Fruit fly (Drosophila melanogaster) whole organism, embryonic: ENCODE measurements around the gene CG4854.
A peak's percentile ranks its signal among the peaks of the same experiment; 100 is the strongest.

Source experiments
- Atf6 ChIP-seq: fragments of 200-800 bp; sonication (Bioruptor generic); IDR thresholded peaks from 2 replicates; pipeline ENCODE4 v1.3.6; 2022; ENCODE audit warnings: missing biosample characterization, missing genetic modification characterization
- BtbVII ChIP-seq: fragments of 200-800 bp; sonication (Bioruptor generic); optimal IDR thresholded peaks from 3 replicates; lab custom pipeline; 2017; ENCODE audit warnings: missing biosample characterization, mild to moderate bottlenecking, missing genetic modification characterization
- CG10267 ChIP-seq: fragments of 200-800 bp; sonication (Bioruptor generic); optimal IDR thresholded peaks from 2 replicates; lab custom pipeline; 2018; ENCODE audit warnings: missing biosample characterization, mild to moderate bottlenecking, missing genetic modification characterization, moderate library complexity
- CG11085 ChIP-seq: fragments of 200-800 bp; sonication (Bioruptor generic); IDR thresholded peaks from 2 replicates; pipeline ENCODE4 v1.3.6; 2022; ENCODE audit warnings: missing biosample characterization, missing genetic modification characterization
- CG12942 ChIP-seq: fragments of 200-800 bp; sonication (Bioruptor generic); optimal IDR thresholded peaks from 3 replicates; lab custom pipeline; 2016; ENCODE audit warnings: missing biosample characterization, missing genetic modification characterization
- CG14014 ChIP-seq: fragments of 200-800 bp; sonication (Bioruptor generic); IDR thresholded peaks from 2 replicates; pipeline ENCODE4 v1.3.6; 2022; ENCODE audit warnings: missing biosample characterization, missing genetic modification characterization
- CG14441 ChIP-seq: fragments of 200-800 bp; sonication (Bioruptor generic); IDR thresholded peaks from 2 replicates; pipeline ENCODE4 v1.3.6; 2022; ENCODE audit warnings: missing biosample characterization, missing genetic modification characterization
- CG14860 ChIP-seq: fragments of 200-800 bp; sonication (Bioruptor generic); IDR thresholded peaks from 3 replicates; pipeline ENCODE4 v1.3.6; 2022; ENCODE audit warnings: missing biosample characterization, missing genetic modification characterization; ENCODE audit not compliant: partially characterized antibody
- CG1603 ChIP-seq: fragments of 200-800 bp; sonication (Bioruptor generic); optimal IDR thresholded peaks from 2 replicates; lab custom pipeline; 2019; ENCODE audit warnings: missing biosample characterization, mild to moderate bottlenecking, missing genetic modification characterization, moderate library complexity
- CG1792 ChIP-seq: fragments of 200-800 bp; sonication (Bioruptor generic); optimal IDR thresholded peaks from 2 replicates; lab custom pipeline; 2016; ENCODE audit warnings: missing biosample characterization, missing genetic modification characterization
- CG18011 ChIP-seq: fragments of 200-800 bp; sonication (Bioruptor generic); optimal IDR thresholded peaks from 2 replicates; lab custom pipeline; 2017; ENCODE audit warnings: missing biosample characterization, missing genetic modification characterization, mild to moderate bottlenecking, moderate library complexity, missing genotype
- CG30020 ChIP-seq: fragments of 200-800 bp; optimal IDR thresholded peaks from 2 replicates; lab custom pipeline; 2019; ENCODE audit warnings: missing biosample characterization, mild to moderate bottlenecking, missing genetic modification characterization, moderate library complexity
- CG31441 ChIP-seq: fragments of 200-800 bp; sonication (Bioruptor generic); IDR thresholded peaks from 2 replicates; pipeline ENCODE4 v1.3.6; 2022; ENCODE audit warnings: missing biosample characterization, missing genetic modification characterization
- CG34422 ChIP-seq: fragments of 200-800 bp; sonication (Bioruptor generic); IDR thresholded peaks from 3 replicates; pipeline ENCODE4 v1.3.6; 2022; ENCODE audit warnings: missing biosample characterization, missing genetic modification characterization
- CG4328 ChIP-seq: fragments of 200-800 bp; sonication (Bioruptor generic); optimal IDR thresholded peaks from 3 replicates; lab custom pipeline; 2017; ENCODE audit warnings: missing biosample characterization, missing genetic modification reagents, missing genetic modification characterization
- CG6175 ChIP-seq: fragments of 200-800 bp; sonication (Bioruptor generic); IDR thresholded peaks from 3 replicates; pipeline ENCODE4 v1.3.6; 2022; ENCODE audit warnings: missing biosample characterization, missing genetic modification characterization
- CG6254 ChIP-seq: fragments of 200-800 bp; sonication (Bioruptor generic); optimal IDR thresholded peaks from 3 replicates; lab custom pipeline; 2017; ENCODE audit warnings: mild to moderate bottlenecking, missing biosample characterization, missing genetic modification reagents, missing genetic modification characterization
- CG9727 ChIP-seq: fragments of 200-800 bp; sonication (Bioruptor generic); optimal IDR thresholded peaks from 3 replicates; lab custom pipeline; 2017; ENCODE audit warnings: missing biosample characterization, mild to moderate bottlenecking, missing genetic modification characterization
- Deaf1 ChIP-seq: fragments of 200-800 bp; optimal IDR thresholded peaks from 3 replicates; lab custom pipeline; 2019; ENCODE audit warnings: missing biosample characterization, mild to moderate bottlenecking, missing genetic modification characterization, moderate library complexity
- Dp ChIP-seq: fragments of 200-800 bp; sonication (Bioruptor generic); optimal IDR thresholded peaks from 2 replicates; lab custom pipeline; 2018; ENCODE audit warnings: missing biosample characterization, mild to moderate bottlenecking, missing genetic modification characterization, moderate library complexity
- Fer2 ChIP-seq: fragments of 200-800 bp; sonication (Bioruptor generic); optimal IDR thresholded peaks from 2 replicates; lab custom pipeline; 2018; ENCODE audit warnings: missing biosample characterization, mild to moderate bottlenecking, missing genetic modification characterization, moderate library complexity
- Fer3 ChIP-seq: fragments of 200-800 bp; sonication (Bioruptor generic); optimal IDR thresholded peaks from 2 replicates; lab custom pipeline; 2018; ENCODE audit warnings: missing biosample characterization, mild to moderate bottlenecking, missing genetic modification characterization, moderate library complexity
- Hr78 ChIP-seq, 2 experiments: fragments of 200-800 bp in 1 of 2; fragments of >200 bp in 1 of 2; sonication (Bioruptor generic) in 1 of 2; optimal IDR thresholded peaks; 2 replicates each; lab custom pipeline; 2017 to 2019; ENCODE audit warnings: missing biosample characterization in 2 of 2, missing genetic modification characterization in 2 of 2, mild to moderate bottlenecking in 1 of 2, moderate library complexity in 1 of 2
- Mad ChIP-seq: fragments of 200-800 bp; sonication (Bioruptor generic); optimal IDR thresholded peaks from 2 replicates; lab custom pipeline; 2016; ENCODE audit warnings: missing biosample characterization, missing genetic modification characterization
- Mes4 ChIP-seq: fragments of 200-800 bp; sonication (Bioruptor generic); optimal IDR thresholded peaks from 2 replicates; lab custom pipeline; 2016; ENCODE audit warnings: missing biosample characterization, missing genetic modification characterization
- NC2β ChIP-seq: fragments of 200-800 bp; sonication (Bioruptor generic); optimal IDR thresholded peaks from 2 replicates; lab custom pipeline; 2016; ENCODE audit warnings: missing biosample characterization, missing genetic modification characterization
- Nf-YB ChIP-seq: fragments of 200-800 bp; sonication (Bioruptor generic); optimal IDR thresholded peaks from 3 replicates; lab custom pipeline; 2019; ENCODE audit warnings: missing biosample characterization, mild to moderate bottlenecking, missing genetic modification characterization, moderate library complexity
- Oli ChIP-seq: fragments of 200-800 bp; sonication (Bioruptor generic); optimal IDR thresholded peaks from 2 replicates; lab custom pipeline; 2018; ENCODE audit warnings: missing biosample characterization, mild to moderate bottlenecking, missing genetic modification characterization, moderate library complexity
- abd-A ChIP-seq: fragments of 200-800 bp; sonication (Bioruptor generic); optimal IDR thresholded peaks from 3 replicates; lab custom pipeline; 2019; ENCODE audit warnings: missing biosample characterization, mild to moderate bottlenecking, missing genetic modification characterization, moderate library complexity
- ash1 ChIP-seq: fragments of 200-800 bp; sonication (Bioruptor generic); optimal IDR thresholded peaks from 2 replicates; lab custom pipeline; 2018; ENCODE audit warnings: missing biosample characterization, mild to moderate bottlenecking, missing genetic modification characterization
- cad ChIP-seq: fragments of >200 bp; optimal IDR thresholded peaks from 2 replicates; lab custom pipeline; 2017; ENCODE audit warnings: missing biosample characterization, missing genetic modification characterization
- crc ChIP-seq: fragments of 200-800 bp; sonication (Bioruptor generic); optimal IDR thresholded peaks from 2 replicates; lab custom pipeline; 2016; ENCODE audit warnings: missing biosample characterization, missing genetic modification characterization
- dmrt99B ChIP-seq: fragments of 200-800 bp; sonication (Bioruptor generic); optimal IDR thresholded peaks from 2 replicates; lab custom pipeline; 2018; ENCODE audit warnings: missing biosample characterization, mild to moderate bottlenecking, missing genetic modification characterization, moderate library complexity
- dysf ChIP-seq: fragments of 200-800 bp; sonication (Bioruptor generic); IDR thresholded peaks from 3 replicates; pipeline ENCODE4 v1.3.6; 2022; ENCODE audit warnings: missing biosample characterization, missing genetic modification characterization
- eve ChIP-seq, 2 experiments: fragments of >200 bp; optimal IDR thresholded peaks; 2 replicates each; lab custom pipeline; 2017; ENCODE audit warnings: missing biosample characterization in 2 of 2, missing genetic modification characterization in 2 of 2
- exex ChIP-seq: fragments of 200-800 bp; sonication (Bioruptor generic); optimal IDR thresholded peaks from 4 replicates; lab custom pipeline; 2018; ENCODE audit warnings: missing biosample characterization, mild to moderate bottlenecking, missing genetic modification characterization, moderate library complexity
- fu2 ChIP-seq: fragments of 200-800 bp; sonication (Bioruptor generic); optimal IDR thresholded peaks from 2 replicates; lab custom pipeline; 2016; ENCODE audit warnings: missing biosample characterization, missing genetic modification characterization
- gt ChIP-seq: fragments of 200-800 bp; sonication (Bioruptor generic); IDR thresholded peaks from 2 replicates; pipeline ENCODE4 v1.3.6; 2022; ENCODE audit warnings: missing biosample characterization, missing genetic modification characterization
- h ChIP-seq: fragments of >200 bp; optimal IDR thresholded peaks from 2 replicates; lab custom pipeline; 2017
- hth ChIP-seq: fragments of >200 bp; optimal IDR thresholded peaks from 2 replicates; lab custom pipeline; 2017; ENCODE audit warnings: inconsistent platforms
- knrl ChIP-seq: fragments of 200-800 bp; sonication (Bioruptor generic); IDR thresholded peaks from 3 replicates; pipeline ENCODE4 v1.3.6; 2022; ENCODE audit warnings: missing biosample characterization, missing genetic modification characterization; ENCODE audit not compliant: partially characterized antibody
- luna ChIP-seq: fragments of 200-800 bp; sonication (Bioruptor generic); optimal IDR thresholded peaks from 2 replicates; lab custom pipeline; 2016; ENCODE audit warnings: missing biosample characterization, missing genetic modification characterization
- prd ChIP-seq, 3 experiments: fragments of >200 bp in 2 of 3; fragments of 200-800 bp in 1 of 3; sonication (Bioruptor generic) in 1 of 3; optimal IDR thresholded peaks in 2 of 3; IDR thresholded peaks in 1 of 3; 2 replicates in 2 of 3; 3 replicates in 1 of 3; pipeline versions ENCODE4 v1.3.6 to Lab custom; 2017 to 2022; ENCODE audit warnings: missing biosample characterization in 1 of 3, missing genetic modification characterization in 1 of 3
- ranshi ChIP-seq: fragments of 200-800 bp; sonication (Bioruptor generic); IDR thresholded peaks from 2 replicates; pipeline ENCODE4 v1.3.6; 2022; ENCODE audit warnings: missing biosample characterization, missing genetic modification characterization
- shn ChIP-seq: fragments of 200-800 bp; sonication (Bioruptor generic); optimal IDR thresholded peaks from 3 replicates; lab custom pipeline; 2016; ENCODE audit warnings: missing biosample characterization, missing genetic modification characterization
- sna ChIP-seq: fragments of 200-800 bp; sonication (Bioruptor generic); IDR thresholded peaks from 2 replicates; pipeline ENCODE4 v1.3.6; 2022; ENCODE audit warnings: missing biosample characterization, missing genetic modification characterization; ENCODE audit not compliant: partially characterized antibody
- stc ChIP-seq: fragments of 200-800 bp; sonication (Bioruptor generic); IDR thresholded peaks from 2 replicates; pipeline ENCODE4 v1.3.6; 2022; ENCODE audit warnings: missing biosample characterization, missing genetic modification characterization
- unpg ChIP-seq: fragments of 200-800 bp; sonication (Bioruptor generic); optimal IDR thresholded peaks from 3 replicates; lab custom pipeline; 2018; ENCODE audit warnings: missing biosample characterization, mild to moderate bottlenecking, missing genetic modification characterization, moderate library complexity
- usp ChIP-seq: fragments of >200 bp; optimal IDR thresholded peaks from 2 replicates; lab custom pipeline; 2017; ENCODE audit warnings: missing biosample characterization, missing genetic modification characterization
- zfh2 ChIP-seq: fragments of 200-800 bp; sonication (Bioruptor generic); optimal IDR thresholded peaks from 2 replicates; lab custom pipeline; 2016; ENCODE audit warnings: missing biosample characterization, missing genetic modification characterization

The CG4854 gene

DNA sequence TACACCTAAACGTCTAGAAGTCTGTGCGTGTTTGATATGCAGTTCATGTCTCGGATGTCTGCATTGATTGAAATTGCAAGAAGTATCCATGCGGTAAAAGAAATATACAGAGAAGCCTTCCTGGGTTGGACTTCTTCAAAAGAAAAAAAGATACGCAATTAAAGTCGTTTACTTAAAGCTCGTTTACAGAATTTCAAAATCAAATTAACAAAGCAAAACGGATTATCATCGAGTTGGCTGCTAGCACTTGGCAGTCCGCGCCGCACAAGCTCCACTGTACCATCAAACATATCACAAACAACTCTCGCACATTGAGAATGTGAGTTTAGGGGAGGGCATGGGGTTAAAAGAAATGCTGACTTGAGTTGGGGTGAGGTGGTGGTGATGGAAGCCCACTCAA, 29.4 kb upstream of the CG4854 start (continued):
- peak in 1 of 2 experiments; percentile 40 for TF ChIP-seq Hr78 (GFP tag; optimal IDR thresholded peaks at IDR 0.05; lab: Kevin White, UChicago)
- TF ChIP-seq stc (GFP tag; lab: Robert Waterston, UW) = peak; percentile 46
- TF ChIP-seq CG34422 (GFP tag; lab: Robert Waterston, UW) = no peak; the same call in none of the 3 replicates
- TF ChIP-seq gt = 0 out of 2 replicates have a peak, but pooled peaks have one; percentile 10
- peak; percentile 81 for TF ChIP-seq unpg (GFP tag; lab: Kevin White, UChicago)
- TF ChIP-seq ash1 (GFP tag; lab: Kevin White, UChicago) = no peak
- peak; percentile 60 for TF ChIP-seq Fer3 (tag; lab: Kevin White, UChicago)
- TF ChIP-seq NC2β (GFP tag; lab: Kevin White, UChicago) = peak; percentile 66
- peak; percentile 67 for TF ChIP-seq Mes4 (GFP tag; lab: Kevin White, UChicago)
- peak; percentile 59 for TF ChIP-seq CG14014 (GFP tag; lab: Robert Waterston, UW)
- TF ChIP-seq CG30020 (tag; lab: Kevin White, UChicago) = peak; percentile 21
- TF ChIP-seq CG1603 (tag; lab: Kevin White, UChicago) = peak; percentile 85
- TF ChIP-seq crc (GFP tag; lab: Kevin White, UChicago) = no peak
- TF ChIP-seq knrl (GFP tag; lab: Robert Waterston, UW) = no peak
- TF ChIP-seq CG9727 = peak; percentile 51
- no peak for TF ChIP-seq usp (GFP tag; lab: Kevin White, UChicago)
- TF ChIP-seq CG18011 (GFP tag; lab: Kevin White, UChicago) = no peak
- no peak for TF ChIP-seq fu2 (GFP tag; lab: Kevin White, UChicago)
- no peak for TF ChIP-seq Dp (GFP tag; lab: Kevin White, UChicago)
- peak; percentile 39 for TF ChIP-seq Nf-YB
- no peak for TF ChIP-seq h (lab: Kevin White, UChicago)
- TF ChIP-seq ranshi (GFP tag; lab: Robert Waterston, UW) = peak; percentile 70; the same call in 1 of the 2 replicates
- TF ChIP-seq Fer2 (tag; lab: Kevin White, UChicago) = peak; percentile 8
- TF ChIP-seq Mad (GFP tag; lab: Kevin White, UChicago) = peak; percentile 32
- TF ChIP-seq dysf = peak; percentile 72
- no peak for TF ChIP-seq hth
- no peak for TF ChIP-seq zfh2 (GFP tag; lab: Kevin White, UChicago)
- peak; percentile 74 for TF ChIP-seq CG10267
- peak; percentile 59 for TF ChIP-seq CG12942 (GFP tag; lab: Kevin White, UChicago)
- no peak for TF ChIP-seq abd-A (tag; lab: Kevin White, UChicago)
- TF ChIP-seq CG6254 (GFP tag; lab: Kevin White, UChicago) = peak; percentile 81
- TF ChIP-seq CG14860 (GFP tag; lab: Robert Waterston, UW) = no peak
- no peak for TF ChIP-seq sna
- peak; percentile 14 for TF ChIP-seq Deaf1
- TF ChIP-seq CG4328 (GFP tag; lab: Kevin White, UChicago) = no peak
- TF ChIP-seq BtbVII (GFP tag; lab: Kevin White, UChicago) = peak; percentile 42
- TF ChIP-seq CG6175 = 0 out of 3 replicates have a peak, but pooled peaks have one; percentile 38
- peak; percentile 44 for TF ChIP-seq shn (GFP tag; lab: Kevin White, UChicago)
- peak; percentile 26; the same call in 1 of the 2 replicates for TF ChIP-seq Atf6 (GFP tag; lab: Robert Waterston, UW)
- peak in 1 of 2 experiments; percentile 87 for TF ChIP-seq eve (GFP tag; optimal IDR thresholded peaks at IDR 0.05; lab: Kevin White, UChicago)
- peak; percentile 77 for TF ChIP-seq CG31441 (GFP tag; lab: Robert Waterston, UW)
- TF ChIP-seq luna (GFP tag; lab: Kevin White, UChicago) = no peak
- TF ChIP-seq Oli (tag; lab: Kevin White, UChicago) = peak; percentile 84
- no peak for TF ChIP-seq cad (GFP tag; lab: Kevin White, UChicago)
- peak; percentile 47; the same call in 1 of the 2 replicates for TF ChIP-seq CG14441
- no peak; the same call in 1 of the 2 replicates for TF ChIP-seq CG11085
- TF ChIP-seq CG1792 = peak; percentile 32
- TF ChIP-seq prd (optimal IDR thresholded peaks at IDR 0.05; lab: Kevin White, UChicago) = no peak
- peak; percentile 89 for TF ChIP-seq prd (GFP tag; IDR thresholded peaks at IDR 0.05; lab: Robert Waterston, UW)
- peak; percentile 84 for TF ChIP-seq dmrt99B (tag; lab: Kevin White, UChicago)
- TF ChIP-seq exex (tag; lab: Kevin White, UChicago) = no peak
